Worm (Caenorhabditis elegans) whole organism, mixed stage, embryonic: ENCODE measurements around the gene T02D1.4.

Experiments used
- blmp-1 ChIP-seq: fragments of 150-350 bp; optimal IDR thresholded peaks from 2 replicates; lab custom pipeline; 2014; ENCODE audit warnings: missing biosample characterization, missing genetic modification characterization
- lin-32 ChIP-seq: fragments of 200-800 bp; sonication (Bioruptor generic); optimal IDR thresholded peaks from 2 replicates; lab custom pipeline; 2018; ENCODE audit warnings: mild to moderate bottlenecking, missing genetic modification characterization, missing compliant biosample characterization
- lsy-2 ChIP-seq: fragments of 150-350 bp; optimal IDR thresholded peaks from 2 replicates; lab custom pipeline; 2014; ENCODE audit warnings: missing biosample characterization, missing genetic modification characterization
- nhr-237 ChIP-seq: fragments of 150-350 bp; optimal IDR thresholded peaks from 2 replicates; lab custom pipeline; 2014; ENCODE audit warnings: missing biosample characterization, missing genetic modification characterization
- pha-4 ChIP-seq: fragments of 150-350 bp; optimal IDR thresholded peaks from 2 replicates; lab custom pipeline; 2018; ENCODE audit warnings: missing biosample characterization, missing genetic modification reagents, missing genetic modification characterization
- unc-39 ChIP-seq: fragments of 150-350 bp; optimal IDR thresholded peaks from 2 replicates; lab custom pipeline; 2014; ENCODE audit warnings: missing biosample characterization, missing genetic modification characterization

DNA sequence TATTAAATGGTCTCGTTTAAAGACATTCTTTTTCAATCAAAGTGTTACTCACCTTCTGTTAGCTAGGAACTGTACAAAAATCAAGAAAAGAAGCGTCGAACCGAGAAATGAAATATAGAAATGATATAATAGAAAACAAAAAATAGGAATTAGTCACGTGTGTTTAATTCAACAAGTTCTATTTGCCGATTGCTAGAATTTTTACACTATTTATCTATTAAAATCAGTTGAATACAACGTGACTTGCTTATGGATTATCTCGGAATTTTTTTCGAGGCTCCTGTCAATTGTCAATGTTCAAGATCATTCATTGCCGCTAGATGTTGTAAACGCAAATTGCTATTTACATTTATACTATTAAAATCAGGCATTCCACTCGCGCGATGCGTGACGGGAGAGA lies 32.3 kb upstream of the T02D1.4 start, which contains the start of gene zipt-17:
- TF ChIP-seq nhr-237 (tag; lab: Kevin White, UChicago) (no peak), pha-4 (tag; lab: Kevin White, UChicago) (no peak), lin-32 (GFP tag; lab: Kevin White, UChicago) (no peak), blmp-1 (tag; lab: Kevin White, UChicago) (no peak), unc-39 (tag; lab: Kevin White, UChicago) (no peak), lsy-2 (tag; lab: Kevin White, UChicago) (no peak)
